Fruit fly (Drosophila melanogaster) whole organism, pupa: Measurements from ENCODE around the gene CG17261.

Experiments
- CG10348 ChIP-seq: fragments of 200-800 bp; sonication (Bioruptor generic); IDR thresholded peaks from 2 replicates; pipeline ENCODE4 v1.3.6; 2022; ENCODE audit warnings: missing biosample characterization, missing genetic modification characterization
- CG12605 ChIP-seq: fragments of 200-800 bp; sonication (Bioruptor generic); IDR thresholded peaks from 2 replicates; pipeline ENCODE4 v1.3.6; 2022; ENCODE audit warnings: missing biosample characterization, missing genetic modification characterization
- CG13204 ChIP-seq: fragments of 200-800 bp; sonication (Bioruptor generic); optimal IDR thresholded peaks from 2 replicates; lab custom pipeline; 2018; ENCODE audit warnings: missing biosample characterization, mild to moderate bottlenecking, missing genetic modification characterization, moderate library complexity
- CG14655 ChIP-seq: fragments of 200-800 bp; sonication (Bioruptor generic); optimal IDR thresholded peaks from 3 replicates; lab custom pipeline; 2017; ENCODE audit warnings: mild to moderate bottlenecking, missing biosample characterization, missing genetic modification reagents, missing genetic modification characterization
- CG15710 ChIP-seq: fragments of 200-800 bp; sonication (Bioruptor generic); optimal IDR thresholded peaks from 2 replicates; lab custom pipeline; 2018; ENCODE audit warnings: missing biosample characterization, mild to moderate bottlenecking, missing genetic modification characterization, moderate library complexity
- CG17806 ChIP-seq: fragments of 200-800 bp; sonication (Bioruptor generic); optimal IDR thresholded peaks from 2 replicates; lab custom pipeline; 2018; ENCODE audit warnings: missing biosample characterization, mild to moderate bottlenecking, missing genetic modification characterization, moderate library complexity
- CG32121 ChIP-seq: fragments of 200-800 bp; sonication (Bioruptor generic); IDR thresholded peaks from 2 replicates; pipeline ENCODE4 v1.3.6; 2022; ENCODE audit warnings: missing biosample characterization, missing genetic modification characterization
- CG34367 ChIP-seq: fragments of 200-800 bp; sonication (Bioruptor generic); optimal IDR thresholded peaks from 2 replicates; lab custom pipeline; 2018; ENCODE audit warnings: missing biosample characterization, mild to moderate bottlenecking, missing genetic modification characterization
- CG4496 ChIP-seq: fragments of 200-800 bp; sonication (Bioruptor generic); IDR thresholded peaks from 3 replicates; pipeline ENCODE4 v1.3.6; 2022; ENCODE audit warnings: missing biosample characterization, missing genetic modification characterization
- CG8159 ChIP-seq: fragments of 200-800 bp; sonication (Bioruptor generic); optimal IDR thresholded peaks from 3 replicates; lab custom pipeline; 2018; ENCODE audit warnings: missing biosample characterization, mild to moderate bottlenecking, missing genetic modification characterization, moderate library complexity
- CG8301 ChIP-seq: fragments of 200-800 bp; sonication (Bioruptor generic); optimal IDR thresholded peaks from 2 replicates; lab custom pipeline; 2018; ENCODE audit warnings: missing biosample characterization, mild to moderate bottlenecking, missing genetic modification characterization
- CG9948 ChIP-seq: fragments of 200-800 bp; sonication (Bioruptor generic); optimal IDR thresholded peaks from 2 replicates; lab custom pipeline; 2018; ENCODE audit warnings: missing biosample characterization, mild to moderate bottlenecking, missing genetic modification characterization, moderate library complexity
- D1 ChIP-seq: fragments of 200-800 bp; sonication (Bioruptor generic); optimal IDR thresholded peaks from 2 replicates; lab custom pipeline; 2018; ENCODE audit warnings: missing biosample characterization, mild to moderate bottlenecking, missing genetic modification characterization, moderate library complexity
- EcR ChIP-seq: fragments of 200-800 bp; sonication (Bioruptor generic); optimal IDR thresholded peaks from 3 replicates; lab custom pipeline; 2019; ENCODE audit warnings: missing biosample characterization, missing genetic modification characterization, mild to moderate bottlenecking, moderate library complexity, missing genetic modification reagents
- Ets98B ChIP-seq: fragments of 200-800 bp; sonication (Bioruptor generic); IDR thresholded peaks from 2 replicates; pipeline ENCODE4 v1.3.6; 2022; ENCODE audit warnings: missing biosample characterization, missing genetic modification characterization
- Pif1A ChIP-seq: fragments of 200-800 bp; sonication (Bioruptor generic); optimal IDR thresholded peaks from 3 replicates; lab custom pipeline; 2016; ENCODE audit warnings: missing biosample characterization, missing genetic modification characterization
- Pif1B ChIP-seq: fragments of 200-800 bp; sonication (Bioruptor generic); optimal IDR thresholded peaks from 3 replicates; lab custom pipeline; 2016; ENCODE audit warnings: missing biosample characterization, missing genetic modification characterization
- Snoo ChIP-seq: fragments of 200-800 bp; sonication (Bioruptor generic); optimal IDR thresholded peaks from 3 replicates; lab custom pipeline; 2017; ENCODE audit warnings: missing biosample characterization, mild to moderate bottlenecking, missing genetic modification characterization, inconsistent platforms
- fd96Ca ChIP-seq: fragments of 200-800 bp; sonication (Bioruptor generic); IDR thresholded peaks from 3 replicates; pipeline ENCODE4 v1.3.6; 2022; ENCODE audit warnings: missing biosample characterization, missing genetic modification characterization
- gl ChIP-seq: fragments of 200-800 bp; sonication (Bioruptor generic); optimal IDR thresholded peaks from 2 replicates; lab custom pipeline; 2018; ENCODE audit warnings: missing biosample characterization, mild to moderate bottlenecking, missing genetic modification characterization
- rn ChIP-seq: fragments of 200-800 bp; sonication (Bioruptor generic); IDR thresholded peaks from 2 replicates; pipeline ENCODE4 v1.3.6; 2022; ENCODE audit warnings: missing biosample characterization, missing genetic modification characterization

The CG17261 gene

DNA sequence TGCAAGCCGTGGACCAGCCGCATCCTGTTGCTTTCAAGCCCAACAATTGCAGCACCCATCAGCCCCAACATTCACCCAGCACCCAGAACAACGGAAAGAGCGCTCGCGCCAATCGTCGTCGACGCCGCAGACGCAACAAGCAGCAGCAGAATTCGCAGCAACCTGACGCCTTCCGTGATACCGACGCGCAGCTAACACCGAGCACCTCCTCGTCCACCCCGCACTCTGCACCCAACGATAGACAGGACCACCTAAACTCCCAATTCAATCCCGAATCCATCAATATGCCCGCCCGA is 17.2 kb downstream of the CG17261 start:
- TF ChIP-seq CG12605 (GFP tag; lab: Robert Waterston, UW), result no peak
- TF ChIP-seq fd96Ca, result no peak
- TF ChIP-seq CG8159 (tag; lab: Kevin White, UChicago), result no peak
- no peak for TF ChIP-seq CG17806 (tag; lab: Kevin White, UChicago)
- TF ChIP-seq CG34367, result no peak
- no peak for TF ChIP-seq CG4496 (GFP tag; lab: Robert Waterston, UW)
- TF ChIP-seq CG8301 (tag; lab: Kevin White, UChicago), result no peak
- TF ChIP-seq EcR, result no peak
- no peak for TF ChIP-seq CG9948 (tag; lab: Kevin White, UChicago)
- no peak for TF ChIP-seq Ets98B
- no peak for TF ChIP-seq Pif1B (GFP tag; lab: Kevin White, UChicago)
- no peak for TF ChIP-seq CG10348
- no peak for TF ChIP-seq CG14655 (GFP tag; lab: Kevin White, UChicago)
- TF ChIP-seq CG13204, result no peak
- TF ChIP-seq D1, result no peak
- TF ChIP-seq Pif1A, result no peak
- no peak for TF ChIP-seq rn (GFP tag; lab: Robert Waterston, UW)

DNA sequence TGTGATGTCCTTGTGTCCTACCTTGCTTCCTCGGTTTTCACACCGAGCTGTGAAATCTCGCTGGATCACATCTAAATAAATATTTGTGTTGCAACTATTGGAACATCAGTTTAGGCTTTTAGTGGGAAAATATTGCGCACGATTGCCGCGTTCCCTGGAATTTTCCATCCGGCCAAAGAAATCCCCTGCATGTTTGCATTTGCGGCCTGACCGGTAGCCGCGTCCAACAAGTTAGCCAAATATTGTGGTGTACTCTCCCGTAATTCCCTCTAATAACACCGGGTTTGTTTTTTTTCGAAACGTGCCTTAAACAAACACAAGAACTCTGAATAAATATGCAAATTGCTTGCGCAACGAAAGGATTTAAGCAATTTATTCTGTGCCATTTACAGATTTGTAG is 36.4 kb downstream of the CG17261 start:
- TF ChIP-seq Pif1A (no peak), CG9948 (tag; lab: Kevin White, UChicago) (no peak), CG8159 (tag; lab: Kevin White, UChicago) (no peak), CG12605 (GFP tag; lab: Robert Waterston, UW) (no peak), CG17806 (tag; lab: Kevin White, UChicago) (no peak)

DNA sequence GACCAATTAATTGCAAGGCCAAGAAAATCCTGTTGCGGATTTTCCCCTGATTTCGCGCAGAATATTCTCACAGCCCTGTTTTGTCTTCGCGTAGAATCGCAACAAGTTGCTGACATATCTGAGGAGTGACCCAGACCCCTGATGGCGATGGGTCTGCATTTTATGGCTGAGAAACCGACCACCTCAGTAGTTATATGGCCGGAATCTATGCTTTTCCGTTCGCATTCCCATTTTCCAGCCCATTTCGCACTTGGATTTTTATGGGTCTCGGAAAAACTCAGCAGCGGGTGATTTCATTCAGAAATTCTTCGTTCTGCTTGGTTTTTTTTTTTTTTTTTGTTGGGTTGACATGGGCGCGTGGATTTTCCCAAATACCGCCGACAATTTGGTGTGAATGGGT is 40.5 kb downstream of the CG17261 start:
- no peak for TF ChIP-seq fd96Ca
- no peak for TF ChIP-seq CG8301 (tag; lab: Kevin White, UChicago)
- no peak for TF ChIP-seq CG10348
- TF ChIP-seq CG14655 (GFP tag; lab: Kevin White, UChicago), result no peak
- TF ChIP-seq Pif1A, result no peak
- TF ChIP-seq CG17806 (tag; lab: Kevin White, UChicago), result no peak
- TF ChIP-seq CG13204, result no peak
- no peak for TF ChIP-seq Pif1B (GFP tag; lab: Kevin White, UChicago)
- TF ChIP-seq CG12605 (GFP tag; lab: Robert Waterston, UW), result no peak

DNA sequence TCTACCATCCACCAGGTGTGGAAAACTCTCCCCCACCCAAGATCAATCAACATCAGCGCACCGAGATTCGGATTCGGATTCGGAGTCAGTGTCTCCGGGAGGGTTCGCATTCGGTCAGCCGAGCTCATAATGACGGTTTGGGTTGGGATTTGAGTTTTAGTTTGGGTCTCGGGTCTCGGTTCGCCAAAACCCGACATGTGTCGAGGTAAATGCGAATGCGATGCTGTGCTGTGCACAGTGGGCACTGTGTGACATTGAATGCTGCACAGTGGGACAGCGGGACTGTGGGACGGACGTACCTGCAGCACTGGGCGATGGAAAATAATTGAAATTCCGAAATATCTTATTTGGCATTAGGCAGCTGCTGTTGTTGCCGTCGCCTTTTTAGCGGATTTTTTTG is 41.2 kb downstream of the CG17261 start:
- TF ChIP-seq CG17806 (tag; lab: Kevin White, UChicago) (no peak), fd96Ca (0 out of 3 replicates have a peak, but pooled peaks have one; percentile 37), CG4496 (GFP tag; lab: Robert Waterston, UW) (0 out of 3 replicates have a peak, but pooled peaks have one; percentile 23), CG9948 (tag; lab: Kevin White, UChicago) (no peak), CG32121 (GFP tag; lab: Robert Waterston, UW) (peak; percentile 29; the same call in 1 of the 2 replicates), Snoo (tag; lab: Kevin White, UChicago) (no peak), CG8159 (tag; lab: Kevin White, UChicago) (no peak), Pif1B (GFP tag; lab: Kevin White, UChicago) (no peak), Pif1A (no peak)

DNA sequence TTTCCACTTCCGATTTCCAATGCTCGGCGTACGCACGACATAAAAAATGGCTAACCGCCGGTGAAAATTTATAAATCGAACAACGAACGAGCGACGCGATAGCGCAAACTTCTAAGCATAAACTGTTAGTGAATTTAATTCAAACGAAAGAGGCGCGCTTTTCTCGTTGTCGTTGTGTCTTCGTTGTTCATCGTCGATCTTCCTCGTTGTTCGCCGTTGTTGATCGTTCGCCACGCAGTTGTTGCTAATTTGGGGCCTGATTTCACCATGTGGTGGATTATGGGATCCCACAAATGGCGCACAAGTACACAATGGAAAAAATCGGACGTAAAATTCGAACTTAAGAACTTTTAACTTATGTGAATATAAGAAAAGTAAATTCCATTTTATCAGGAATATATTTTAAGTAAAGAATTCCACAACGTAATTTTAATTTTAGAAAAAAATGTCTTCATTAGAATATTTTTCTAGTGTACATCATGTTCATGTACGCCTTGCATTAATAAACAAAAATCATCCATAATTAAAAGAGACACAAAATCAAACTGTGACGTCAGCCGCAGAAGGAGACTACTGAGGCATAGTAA is 44.0 kb downstream of the CG17261 start:
- peak; percentile 84 for TF ChIP-seq CG32121 (GFP tag; lab: Robert Waterston, UW)
- peak; percentile 35 for TF ChIP-seq CG15710 (tag; lab: Kevin White, UChicago)
- peak; percentile 17 for TF ChIP-seq Pif1B (GFP tag; lab: Kevin White, UChicago)
- no peak for TF ChIP-seq rn (GFP tag; lab: Robert Waterston, UW)
- TF ChIP-seq Pif1A, result peak; percentile 46
- TF ChIP-seq CG12605 (GFP tag; lab: Robert Waterston, UW), result peak; percentile 77
- peak; percentile 59 for TF ChIP-seq CG14655 (GFP tag; lab: Kevin White, UChicago)
- TF ChIP-seq Ets98B, result peak; percentile 73; the same call in 1 of the 2 replicates
- TF ChIP-seq fd96Ca, result 0 out of 3 replicates have a peak, but pooled peaks have one; percentile 18
- TF ChIP-seq CG10348, result 0 out of 2 replicates have a peak, but pooled peaks have one; percentile 29
- no peak for TF ChIP-seq CG13204
- TF ChIP-seq CG17806 (tag; lab: Kevin White, UChicago), result peak; percentile 21
- TF ChIP-seq CG9948 (tag; lab: Kevin White, UChicago), result no peak
- no peak for TF ChIP-seq CG34367
- peak; percentile 63 for TF ChIP-seq CG8301 (tag; lab: Kevin White, UChicago)
- peak; percentile 77; the same call in 2 of the 3 replicates for TF ChIP-seq CG4496 (GFP tag; lab: Robert Waterston, UW)
- peak; percentile 44 for TF ChIP-seq CG8159 (tag; lab: Kevin White, UChicago)

DNA sequence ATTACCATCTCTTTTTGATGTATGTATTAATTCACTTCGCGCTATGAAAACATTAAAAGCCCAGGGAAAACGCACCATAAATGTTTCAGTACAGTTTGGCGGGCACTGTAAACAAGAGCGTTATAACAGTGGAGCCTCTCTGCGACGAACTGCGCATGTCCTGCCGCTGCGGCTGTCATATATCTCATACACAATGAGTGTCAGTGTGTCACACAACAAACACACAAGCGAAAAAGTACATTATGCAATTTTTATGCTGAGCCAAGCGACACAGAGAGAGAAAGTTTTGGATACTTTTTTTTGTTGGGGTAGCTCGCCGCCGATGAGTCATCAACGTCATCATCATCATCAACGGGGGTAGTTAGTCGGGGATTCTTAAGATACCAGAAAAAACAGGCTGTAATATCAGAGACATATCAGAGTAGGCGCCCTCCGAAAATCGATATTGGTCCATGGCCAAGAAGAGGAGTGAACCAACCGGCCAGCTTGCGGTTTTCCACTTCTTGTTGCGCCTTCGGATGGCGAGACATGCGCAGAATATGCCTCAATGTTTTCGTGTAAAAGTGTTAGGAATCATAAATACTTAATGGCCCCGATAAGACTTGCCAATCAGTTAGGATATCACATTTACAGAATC is 46.0 kb downstream of the CG17261 start:
- TF ChIP-seq CG32121 (GFP tag; lab: Robert Waterston, UW) (no peak), EcR (no peak), CG8159 (tag; lab: Kevin White, UChicago) (no peak), CG4496 (GFP tag; lab: Robert Waterston, UW) (no peak), CG17806 (tag; lab: Kevin White, UChicago) (no peak), Snoo (tag; lab: Kevin White, UChicago) (no peak), gl (no peak), CG10348 (no peak), Ets98B (no peak), CG13204 (no peak), rn (GFP tag; lab: Robert Waterston, UW) (no peak), CG8301 (tag; lab: Kevin White, UChicago) (no peak), D1 (no peak), CG9948 (tag; lab: Kevin White, UChicago) (no peak), CG34367 (no peak)
- TF ChIP-seq, all 21 proteins: peak for 0
